Worm (Caenorhabditis elegans) whole organism, young adult: ENCODE data around the gene K07H8.9.

ENCODE experiments used
- B0019.2 ChIP-seq: fragments of 200-800 bp; sonication (Bioruptor generic); conservative IDR thresholded peaks from 2 replicates; pipeline ENCODE4 v1.3.6; 2022; ENCODE audit warnings: missing genetic modification reagents, missing genetic modification characterization, missing compliant biosample characterization
- F33H1.4 ChIP-seq: fragments of 200-800 bp; sonication (Bioruptor generic); IDR thresholded peaks from 2 replicates; pipeline ENCODE4 v1.3.6; 2022; ENCODE audit warnings: missing genetic modification reagents, missing genetic modification characterization, missing compliant biosample characterization
- F57A8.1 ChIP-seq: fragments of 200-800 bp; sonication (Bioruptor generic); optimal IDR thresholded peaks from 2 replicates; lab custom pipeline; 2018; ENCODE audit warnings: mild to moderate bottlenecking, missing genetic modification characterization, moderate library complexity, missing compliant biosample characterization
- F57C9.4 ChIP-seq: sonication (generic microtip); optimal IDR thresholded peaks from 2 replicates; lab custom pipeline; 2017; ENCODE audit warnings: mild to moderate bottlenecking, missing genetic modification characterization, missing compliant biosample characterization
- K11D2.4 ChIP-seq: fragments of 200-800 bp; sonication (Bioruptor generic); IDR thresholded peaks from 2 replicates; pipeline ENCODE4 v1.3.6; 2022; ENCODE audit warnings: missing genetic modification reagents, missing genetic modification characterization, missing compliant biosample characterization
- Y53G8AR.9 ChIP-seq: fragments of 200-800 bp; sonication (Bioruptor generic); conservative IDR thresholded peaks from 2 replicates; pipeline ENCODE4 v1.3.6; 2022; ENCODE audit warnings: missing genetic modification reagents, missing genetic modification characterization, missing compliant biosample characterization
- Y67H2A.10 ChIP-seq: fragments of 200-800 bp; sonication (Bioruptor generic); conservative IDR thresholded peaks from 2 replicates; pipeline ENCODE4 v1.3.6; 2022; ENCODE audit warnings: missing genetic modification reagents, missing genetic modification characterization, missing compliant biosample characterization
- Y95B8A.8 ChIP-seq: fragments of 200-800 bp; sonication (Bioruptor generic); IDR thresholded peaks from 2 replicates; pipeline ENCODE4 v1.3.6; 2022; ENCODE audit warnings: missing genetic modification reagents, missing genetic modification characterization, missing compliant biosample characterization
- attf-5 ChIP-seq: fragments of 200-800 bp; sonication (Bioruptor generic); optimal IDR thresholded peaks from 2 replicates; lab custom pipeline; 2018; ENCODE audit warnings: mild to moderate bottlenecking, missing genetic modification characterization, missing compliant biosample characterization
- bed-1 ChIP-seq: fragments of 200-800 bp; sonication (Bioruptor generic); IDR thresholded peaks from 2 replicates; pipeline ENCODE4 v1.3.6; 2022; ENCODE audit warnings: missing genetic modification reagents, missing genetic modification characterization, missing compliant biosample characterization
- cebp-2 ChIP-seq: fragments of 200-800 bp; sonication (Bioruptor generic); IDR thresholded peaks from 2 replicates; pipeline ENCODE4 v1.3.6; 2022; ENCODE audit warnings: missing genetic modification characterization, missing compliant biosample characterization
- ceh-27 ChIP-seq: fragments of 200-800 bp; sonication (Bioruptor generic); optimal IDR thresholded peaks from 2 replicates; lab custom pipeline; 2018; ENCODE audit warnings: mild to moderate bottlenecking, missing genetic modification characterization, moderate library complexity, missing compliant biosample characterization
- dpff-1 ChIP-seq: sonication (generic microtip); optimal IDR thresholded peaks from 2 replicates; lab custom pipeline; 2017; ENCODE audit warnings: mild to moderate bottlenecking, missing genetic modification characterization, missing compliant biosample characterization
- efl-1 ChIP-seq: fragments of 150-350 bp; optimal IDR thresholded peaks from 2 replicates; lab custom pipeline; 2014; ENCODE audit warnings: missing biosample characterization, missing genetic modification reagents, missing genetic modification characterization
- egl-44 ChIP-seq: fragments of 200-800 bp; sonication (Bioruptor generic); IDR thresholded peaks from 2 replicates; pipeline ENCODE4 v1.3.6; 2022; ENCODE audit warnings: missing genetic modification reagents, missing genetic modification characterization, missing compliant biosample characterization
- gei-17 ChIP-seq: fragments of 200-800 bp; sonication (Bioruptor generic); optimal IDR thresholded peaks from 2 replicates; lab custom pipeline; 2018; ENCODE audit warnings: mild to moderate bottlenecking, missing genetic modification characterization, missing compliant biosample characterization
- him-1 ChIP-seq: sonication (generic microtip); optimal IDR thresholded peaks from 2 replicates; lab custom pipeline; 2016; ENCODE audit warnings: missing genotype, missing genetic modification reagents, missing genetic modification characterization, missing compliant biosample characterization
- lag-1 ChIP-seq: fragments of 200-800 bp; sonication (Bioruptor generic); IDR thresholded peaks from 2 replicates; pipeline ENCODE4 v1.3.6; 2022; ENCODE audit warnings: missing genetic modification reagents, missing genetic modification characterization, missing compliant biosample characterization
- lin-26 ChIP-seq: fragments of 200-800 bp; sonication (Bioruptor generic); IDR thresholded peaks from 2 replicates; pipeline ENCODE4 v1.3.6; 2022; ENCODE audit warnings: missing genetic modification reagents, missing genetic modification characterization, missing compliant biosample characterization
- lin-35 ChIP-seq, 3 experiments: fragments of 150-350 bp in 2 of 3; sonication (generic microtip) in 1 of 3; optimal IDR thresholded peaks; 2 replicates each; lab custom pipeline; 2014 to 2018; ENCODE audit warnings: missing biosample characterization in 3 of 3, missing genetic modification characterization in 3 of 3, missing genetic modification reagents in 3 of 3
- lir-1 ChIP-seq: fragments of 200-800 bp; sonication (Bioruptor generic); conservative IDR thresholded peaks from 2 replicates; pipeline ENCODE4 v1.3.6; 2022; ENCODE audit warnings: missing genetic modification reagents, missing genetic modification characterization, missing compliant biosample characterization
- lsl-1 ChIP-seq: fragments of 200-800 bp; sonication (Bioruptor generic); optimal IDR thresholded peaks from 2 replicates; lab custom pipeline; 2018; ENCODE audit warnings: mild to moderate bottlenecking, missing genetic modification characterization, moderate library complexity, missing compliant biosample characterization
- madf-10 ChIP-seq: sonication (generic microtip); optimal IDR thresholded peaks from 2 replicates; lab custom pipeline; 2016; ENCODE audit warnings: mild to moderate bottlenecking, missing genetic modification characterization, missing compliant biosample characterization
- mcd-1 ChIP-seq: fragments of 200-800 bp; sonication (Bioruptor generic); IDR thresholded peaks from 2 replicates; pipeline ENCODE4 v1.3.6; 2022; ENCODE audit warnings: missing genetic modification reagents, missing genetic modification characterization, missing compliant biosample characterization
- nfya-1 ChIP-seq: sonication (generic microtip); optimal IDR thresholded peaks from 2 replicates; lab custom pipeline; 2017; ENCODE audit warnings: antibody characterized with exemption, missing compliant biosample characterization, missing genetic modification characterization, borderline replicate concordance; ENCODE audit not compliant: insufficient read depth
- nfyb-1 ChIP-seq: fragments of 200-800 bp; sonication (Bioruptor generic); IDR thresholded peaks from 2 replicates; pipeline ENCODE4 v1.3.6; 2022; ENCODE audit warnings: missing genetic modification reagents, missing genetic modification characterization, missing compliant biosample characterization
- nhr-90 ChIP-seq: sonication (generic microtip); optimal IDR thresholded peaks from 2 replicates; lab custom pipeline; 2016; ENCODE audit warnings: missing genotype, mild to moderate bottlenecking, missing genetic modification characterization, missing compliant biosample characterization
- pbrm-1 ChIP-seq: fragments of 200-800 bp; sonication (Bioruptor generic); IDR thresholded peaks from 2 replicates; pipeline ENCODE4 v1.3.6; 2022; ENCODE audit warnings: missing genetic modification reagents, missing genetic modification characterization, missing compliant biosample characterization
- repo-1 ChIP-seq: sonication (generic microtip); optimal IDR thresholded peaks from 2 replicates; lab custom pipeline; 2017; ENCODE audit warnings: mild to moderate bottlenecking, missing genetic modification characterization, missing compliant biosample characterization
- sea-2 ChIP-seq: fragments of 200-800 bp; sonication (Bioruptor generic); IDR thresholded peaks from 2 replicates; pipeline ENCODE4 v1.3.6; 2022; ENCODE audit warnings: missing genetic modification characterization, missing compliant biosample characterization
- snpc-1.1 ChIP-seq: sonication (generic microtip); optimal IDR thresholded peaks from 2 replicates; lab custom pipeline; 2017; ENCODE audit warnings: missing genetic modification characterization, mild to moderate bottlenecking, missing compliant biosample characterization, antibody characterized with exemption, moderate library complexity, missing genotype, missing genetic modification reagents; ENCODE audit not compliant: insufficient read depth
- snpc-3.4 ChIP-seq: sonication (generic microtip); optimal IDR thresholded peaks from 2 replicates; lab custom pipeline; 2017; ENCODE audit warnings: missing genetic modification characterization, mild to moderate bottlenecking, missing compliant biosample characterization, antibody characterized with exemption, moderate library complexity, missing genotype, missing genetic modification reagents
- snpc-4 ChIP-seq, 5 experiments: fragments of 150-350 bp in 1 of 5; sonication (generic microtip) in 4 of 5; optimal IDR thresholded peaks; 2 replicates each; lab custom pipeline; 2014 to 2018; ENCODE audit warnings: missing genetic modification characterization in 5 of 5, missing biosample characterization in 3 of 5, antibody characterized with exemption in 2 of 5, mild to moderate bottlenecking in 2 of 5, missing compliant biosample characterization in 2 of 5, missing genotype in 2 of 5, moderate library complexity in 2 of 5, missing genetic modification reagents in 1 of 5
- tbp1 ChIP-seq: fragments of 200-800 bp; sonication (Bioruptor generic); optimal IDR thresholded peaks from 2 replicates; lab custom pipeline; 2018; ENCODE audit warnings: mild to moderate bottlenecking, missing genetic modification characterization, missing compliant biosample characterization
- tbx-9 ChIP-seq: sonication (generic microtip); optimal IDR thresholded peaks from 2 replicates; lab custom pipeline; 2016; ENCODE audit warnings: borderline replicate concordance, missing genetic modification characterization, inconsistent platforms, missing compliant biosample characterization
- zfh-2 ChIP-seq: fragments of 200-800 bp; sonication (Bioruptor generic); conservative IDR thresholded peaks from 2 replicates; pipeline ENCODE4 v1.3.6; 2022; ENCODE audit warnings: missing genetic modification reagents, missing genetic modification characterization, missing compliant biosample characterization
- ztf-22 ChIP-seq: fragments of 200-800 bp; sonication (Bioruptor generic); optimal IDR thresholded peaks from 2 replicates; lab custom pipeline; 2018; ENCODE audit warnings: mild to moderate bottlenecking, missing genetic modification characterization, moderate library complexity, missing compliant biosample characterization

The K07H8.9 gene

DNA sequence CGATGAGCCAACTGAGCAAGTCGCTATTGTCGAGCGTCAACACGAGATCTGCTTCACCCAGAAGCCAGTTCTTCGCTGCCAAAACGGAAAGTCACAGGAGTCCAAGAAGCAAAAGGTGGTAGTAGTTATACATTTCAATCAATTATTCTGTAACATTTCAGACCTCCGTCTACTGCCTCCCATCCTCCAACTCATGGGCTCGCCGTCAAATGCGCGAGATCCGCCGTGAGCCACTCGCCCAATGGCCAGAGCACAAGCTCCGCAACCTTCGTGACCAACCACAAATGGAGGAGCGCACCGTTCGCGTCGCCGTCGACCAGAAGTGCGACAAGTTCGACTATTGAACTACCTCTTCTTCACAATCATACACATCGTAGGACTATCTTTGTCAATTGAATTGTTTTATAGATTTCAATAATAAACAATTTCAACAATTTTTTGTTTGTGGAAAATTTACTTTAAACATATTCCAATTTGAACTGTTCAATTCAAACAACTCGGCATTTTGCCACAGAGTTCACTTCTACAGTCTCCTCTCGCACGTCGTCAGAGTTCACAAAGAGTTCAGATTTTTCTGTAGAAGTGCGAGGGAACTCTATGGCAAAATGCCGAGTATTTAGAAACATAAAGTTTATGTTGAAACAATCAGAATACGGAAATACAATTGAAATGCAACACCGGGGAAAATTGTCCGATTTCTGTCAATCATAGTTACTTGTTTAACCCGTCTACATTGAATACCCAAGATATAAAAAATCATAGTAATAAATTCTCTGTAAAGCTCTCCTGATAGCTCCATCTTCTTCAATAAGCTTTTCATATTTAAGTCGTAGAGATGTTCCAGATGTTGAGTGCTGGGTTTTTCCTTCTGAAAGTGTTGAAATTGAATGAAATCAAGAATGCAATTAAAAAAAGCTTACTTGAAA, 20.0 kb downstream of the K07H8.9 start (continued):
- TF ChIP-seq efl-1 (GFP tag; lab: Kevin White, UChicago) (no peak), nfya-1 (tag; lab: Kevin White, UChicago) (no peak), lsl-1 (no peak), zfh-2 (GFP tag; lab: Robert Waterston, UW) (peak; percentile 85), pbrm-1 (GFP tag; lab: Robert Waterston, UW) (peak; percentile 23; the same call in 1 of the 2 replicates), madf-10 (peak; percentile 76), snpc-1.1 (tag; lab: Kevin White, UChicago) (no peak), bed-1 (GFP tag; lab: Robert Waterston, UW) (no peak), attf-5 (GFP tag; lab: Kevin White, UChicago) (peak; percentile 15), ztf-22 (GFP tag; lab: Kevin White, UChicago) (peak; percentile 28), snpc-3.4 (tag; lab: Kevin White, UChicago) (no peak), him-1 (no peak), Y95B8A.8 (GFP tag; lab: Robert Waterston, UW) (0 out of 2 replicates have a peak, but pooled peaks have one; percentile 30), B0019.2 (GFP tag; lab: Robert Waterston, UW) (no peak), Y53G8AR.9 (GFP tag; lab: Robert Waterston, UW) (peak; percentile 96), tbx-9 (tag; lab: Kevin White, UChicago) (no peak), F57A8.1 (GFP tag; lab: Kevin White, UChicago) (no peak), ceh-27 (no peak), dpff-1 (tag; lab: Kevin White, UChicago) (no peak), snpc-4 (GFP tag; optimal IDR thresholded peaks at IDR 0.05; lab: Kevin White, UChicago) (no peak), snpc-4 (tag; optimal IDR thresholded peaks at IDR 0.05; lab: Kevin White, UChicago) (peak in 1 of 4 experiments; percentile 7), tbp1 (GFP tag; lab: Kevin White, UChicago) (peak; percentile 32), nfyb-1 (GFP tag; lab: Robert Waterston, UW) (peak; percentile 45), lir-1 (GFP tag; lab: Robert Waterston, UW) (no peak), gei-17 (no peak), K11D2.4 (0 out of 2 replicates have a peak, but pooled peaks have one; percentile 8), cebp-2 (GFP tag; lab: Robert Waterston, UW) (peak; percentile 80), lin-35 (GFP tag; optimal IDR thresholded peaks at IDR 0.05; lab: Kevin White, UChicago) (no peak), mcd-1 (GFP tag; lab: Robert Waterston, UW) (0 out of 2 replicates have a peak, but pooled peaks have one; percentile 39), F33H1.4 (GFP tag; lab: Robert Waterston, UW) (peak; percentile 8; the same call in 1 of the 2 replicates), lin-26 (GFP tag; lab: Robert Waterston, UW) (no peak), sea-2 (GFP tag; lab: Robert Waterston, UW) (no peak), lag-1 (no peak), F57C9.4 (no peak), repo-1 (tag; lab: Kevin White, UChicago) (peak; percentile 90), Y67H2A.10 (GFP tag; lab: Robert Waterston, UW) (no peak), nhr-90 (tag; lab: Kevin White, UChicago) (peak; percentile 78), egl-44 (GFP tag; lab: Robert Waterston, UW) (no peak)
